Worm (Caenorhabditis elegans): ENCODE measurements around the gene Y75B8A.19.

The Y75B8A.19 gene

ce11 chrIII:12260413-12260812 is 34.0 kb downstream of the Y75B8A.19 start:
- TF ChIP-seq pes-1 (GFP tag; IDR thresholded peaks at IDR 0.05) (no peak), sea-1 (GFP tag; conservative IDR thresholded peaks at IDR 0.05) (no peak), B0310.2 (tag; optimal IDR thresholded peaks at IDR 0.05) (no peak), ets-7 (tag; optimal IDR thresholded peaks at IDR 0.05) (no peak), hmbx-1 (tag; optimal IDR thresholded peaks at IDR 0.05) (no peak), ama-1 (optimal IDR thresholded peaks at IDR 0.05) (no peak), ceh-36 (tag; optimal IDR thresholded peaks at IDR 0.05) (no peak), hmg-4 (GFP tag; optimal IDR thresholded peaks at IDR 0.05) (no peak), scrt-1 (GFP tag; IDR thresholded peaks at IDR 0.05) (no peak), aly-1 (tag; optimal IDR thresholded peaks at IDR 0.05) (no peak), tbx-11 (GFP tag; IDR thresholded peaks at IDR 0.05) (no peak)

- TF ChIP-seq F13C5.2 (tag; optimal IDR thresholded peaks at IDR 0.05) (no peak), ceh-36 (tag; optimal IDR thresholded peaks at IDR 0.05) (no peak), hnd-1 (tag; optimal IDR thresholded peaks at IDR 0.05) (no peak), ama-1 (optimal IDR thresholded peaks at IDR 0.05) (no peak), aly-1 (tag; optimal IDR thresholded peaks at IDR 0.05) (no peak), hmbx-1 (tag; optimal IDR thresholded peaks at IDR 0.05) (no peak), sea-1 (GFP tag; conservative IDR thresholded peaks at IDR 0.05) (no peak), tbx-11 (GFP tag; IDR thresholded peaks at IDR 0.05) (no peak), ceh-13 (GFP tag; optimal IDR thresholded peaks at IDR 0.05) (no peak), B0310.2 (tag; optimal IDR thresholded peaks at IDR 0.05) (no peak), pes-1 (GFP tag; IDR thresholded peaks at IDR 0.05) (no peak), flt-1 (GFP tag; IDR thresholded peaks at IDR 0.05) (no peak)
These were observed 43.4 kb downstream of the Y75B8A.19 start for ce11 chrIII:12269807-12270206.

- TF ChIP-seq hmbx-1 (tag; optimal IDR thresholded peaks at IDR 0.05) (no peak), sea-1 (GFP tag; conservative IDR thresholded peaks at IDR 0.05) (no peak), hmg-4 (GFP tag; optimal IDR thresholded peaks at IDR 0.05) (no peak), hnd-1 (tag; optimal IDR thresholded peaks at IDR 0.05) (no peak), ceh-36 (tag; optimal IDR thresholded peaks at IDR 0.05) (no peak), scrt-1 (GFP tag; IDR thresholded peaks at IDR 0.05) (no peak), tra-4 (tag; optimal IDR thresholded peaks at IDR 0.05) (no peak), ceh-13 (GFP tag; optimal IDR thresholded peaks at IDR 0.05) (no peak), B0310.2 (tag; optimal IDR thresholded peaks at IDR 0.05) (no peak), F13C5.2 (tag; optimal IDR thresholded peaks at IDR 0.05) (no peak), tbx-37 (GFP tag; conservative IDR thresholded peaks at IDR 0.05) (no peak), pes-1 (GFP tag; IDR thresholded peaks at IDR 0.05) (no peak), aly-1 (tag; optimal IDR thresholded peaks at IDR 0.05) (no peak), tbx-11 (GFP tag; IDR thresholded peaks at IDR 0.05) (no peak), ets-7 (tag; optimal IDR thresholded peaks at IDR 0.05) (no peak), ama-1 (optimal IDR thresholded peaks at IDR 0.05) (no peak), flt-1 (GFP tag; IDR thresholded peaks at IDR 0.05) (no peak)
These were observed 44.0 kb downstream of the Y75B8A.19 start for ce11 chrIII:12270391-12270790.

ce11 chrIII:12273598-12274090 is 47.2 kb downstream of the Y75B8A.19 start, which contains the start of the genes Y75B8A.24 and Y75B8A.25:
Gene Y75B8A.24 (minus strand): TSS chrIII:12273752.
Gene Y75B8A.25 (plus strand): TSS chrIII:12274040.
- no peak for TF ChIP-seq tbx-11 (GFP tag; IDR thresholded peaks at IDR 0.05)
- TF ChIP-seq B0310.2 (tag; optimal IDR thresholded peaks at IDR 0.05), result no peak
- no peak for TF ChIP-seq flt-1 (GFP tag; IDR thresholded peaks at IDR 0.05)
- no peak for TF ChIP-seq ets-7 (tag; optimal IDR thresholded peaks at IDR 0.05)
- no peak for TF ChIP-seq ceh-36 (tag; optimal IDR thresholded peaks at IDR 0.05)
- TF ChIP-seq tbx-37 (GFP tag; conservative IDR thresholded peaks at IDR 0.05), result peak; percentile 45; the same call in 1 of the 2 replicates
- TF ChIP-seq F13C5.2 (tag; optimal IDR thresholded peaks at IDR 0.05), result no peak

ce11 chrIII:12278766-12279165 is 52.3 kb downstream of the Y75B8A.19 start:
- TF ChIP-seq hmbx-1 (tag; optimal IDR thresholded peaks at IDR 0.05) (no peak), scrt-1 (GFP tag; IDR thresholded peaks at IDR 0.05) (no peak), ets-7 (tag; optimal IDR thresholded peaks at IDR 0.05) (no peak)

Data from whole organism, early embryonic.